Worm (Caenorhabditis elegans) whole organism, young adult: ENCODE measurements around the gene T01B4.3.

Experiments
- B0035.1 ChIP-seq: sonication (generic microtip); optimal IDR thresholded peaks from 2 replicates; lab custom pipeline; 2016; ENCODE audit warnings: missing genetic modification characterization, mild to moderate bottlenecking, missing compliant biosample characterization, missing genotype, missing genetic modification reagents
- B0261.1 ChIP-seq: sonication (generic microtip); optimal IDR thresholded peaks from 2 replicates; lab custom pipeline; 2016; ENCODE audit warnings: mild to moderate bottlenecking, missing genetic modification characterization, moderate library complexity, missing compliant biosample characterization
- C17E4.6 ChIP-seq: fragments of 200-800 bp; sonication (Bioruptor generic); IDR thresholded peaks from 2 replicates; pipeline ENCODE4 v1.3.6; 2022; ENCODE audit warnings: missing genetic modification reagents, missing genetic modification characterization, missing compliant biosample characterization
- F57C9.4 ChIP-seq: sonication (generic microtip); optimal IDR thresholded peaks from 2 replicates; lab custom pipeline; 2017; ENCODE audit warnings: mild to moderate bottlenecking, missing genetic modification characterization, missing compliant biosample characterization
- T07F8.4 ChIP-seq: sonication (generic microtip); optimal IDR thresholded peaks from 2 replicates; lab custom pipeline; 2016; ENCODE audit warnings: mild to moderate bottlenecking, missing genetic modification characterization, moderate library complexity, missing compliant biosample characterization
- Y53G8AR.9 ChIP-seq: fragments of 200-800 bp; sonication (Bioruptor generic); conservative IDR thresholded peaks from 2 replicates; pipeline ENCODE4 v1.3.6; 2022; ENCODE audit warnings: missing genetic modification reagents, missing genetic modification characterization, missing compliant biosample characterization
- Y67H2A.10 ChIP-seq: fragments of 200-800 bp; sonication (Bioruptor generic); conservative IDR thresholded peaks from 2 replicates; pipeline ENCODE4 v1.3.6; 2022; ENCODE audit warnings: missing genetic modification reagents, missing genetic modification characterization, missing compliant biosample characterization
- Y79H2A.3 ChIP-seq: fragments of 200-800 bp; sonication (Bioruptor generic); conservative IDR thresholded peaks from 2 replicates; pipeline ENCODE4 v1.3.6; 2022; ENCODE audit warnings: missing genetic modification reagents, missing genetic modification characterization, missing compliant biosample characterization
- akir-1 ChIP-seq: fragments of 200-800 bp; sonication (Bioruptor generic); optimal IDR thresholded peaks from 2 replicates; lab custom pipeline; 2018; ENCODE audit warnings: mild to moderate bottlenecking, missing genetic modification characterization, moderate library complexity, missing compliant biosample characterization
- aptf-3 ChIP-seq: fragments of 200-800 bp; sonication (Bioruptor generic); IDR thresholded peaks from 2 replicates; pipeline ENCODE4 v1.3.6; 2022; ENCODE audit warnings: missing genetic modification characterization, missing compliant biosample characterization
- atf-7 ChIP-seq: sonication (generic microtip); optimal IDR thresholded peaks from 2 replicates; lab custom pipeline; 2017; ENCODE audit warnings: mild to moderate bottlenecking, missing genetic modification characterization, missing compliant biosample characterization
- attf-3 ChIP-seq: fragments of 200-800 bp; sonication (Bioruptor generic); conservative IDR thresholded peaks from 2 replicates; pipeline ENCODE4 v1.3.6; 2022; ENCODE audit warnings: missing genetic modification reagents, missing genetic modification characterization, missing compliant biosample characterization
- attf-6 ChIP-seq: fragments of 200-800 bp; sonication (Bioruptor generic); IDR thresholded peaks from 2 replicates; pipeline ENCODE4 v1.3.6; 2022; ENCODE audit warnings: missing genetic modification reagents, missing genetic modification characterization, missing compliant biosample characterization
- bed-1 ChIP-seq: fragments of 200-800 bp; sonication (Bioruptor generic); IDR thresholded peaks from 2 replicates; pipeline ENCODE4 v1.3.6; 2022; ENCODE audit warnings: missing genetic modification reagents, missing genetic modification characterization, missing compliant biosample characterization
- bed-2 ChIP-seq: fragments of 200-800 bp; sonication (Bioruptor generic); IDR thresholded peaks from 2 replicates; pipeline ENCODE4 v1.3.6; 2022; ENCODE audit warnings: missing genetic modification reagents, missing genetic modification characterization, missing compliant biosample characterization
- ccch-3 ChIP-seq: fragments of 200-800 bp; sonication (Bioruptor generic); optimal IDR thresholded peaks from 2 replicates; lab custom pipeline; 2018; ENCODE audit warnings: mild to moderate bottlenecking, missing genetic modification characterization, missing compliant biosample characterization
- ceh-100 ChIP-seq: fragments of 200-800 bp; sonication (Bioruptor generic); IDR thresholded peaks from 2 replicates; pipeline ENCODE4 v1.3.6; 2022; ENCODE audit warnings: missing genetic modification reagents, missing genetic modification characterization, missing compliant biosample characterization
- ceh-27 ChIP-seq: fragments of 200-800 bp; sonication (Bioruptor generic); optimal IDR thresholded peaks from 2 replicates; lab custom pipeline; 2018; ENCODE audit warnings: mild to moderate bottlenecking, missing genetic modification characterization, moderate library complexity, missing compliant biosample characterization
- chd-7 ChIP-seq: sonication (generic microtip); optimal IDR thresholded peaks from 2 replicates; lab custom pipeline; 2016; ENCODE audit warnings: mild to moderate bottlenecking, missing genetic modification characterization, moderate library complexity, missing compliant biosample characterization
- efl-1 ChIP-seq: fragments of 150-350 bp; optimal IDR thresholded peaks from 2 replicates; lab custom pipeline; 2014; ENCODE audit warnings: missing biosample characterization, missing genetic modification reagents, missing genetic modification characterization
- egl-18 ChIP-seq: fragments of 200-800 bp; sonication (Bioruptor generic); IDR thresholded peaks from 2 replicates; pipeline ENCODE4 v1.3.6; 2022; ENCODE audit warnings: missing genetic modification reagents, missing genetic modification characterization, missing compliant biosample characterization
- fkh-3 ChIP-seq: sonication (generic microtip); optimal IDR thresholded peaks from 2 replicates; lab custom pipeline; 2016; ENCODE audit warnings: mild to moderate bottlenecking, missing genetic modification characterization, missing compliant biosample characterization
- him-1 ChIP-seq: sonication (generic microtip); optimal IDR thresholded peaks from 2 replicates; lab custom pipeline; 2016; ENCODE audit warnings: missing genotype, missing genetic modification reagents, missing genetic modification characterization, missing compliant biosample characterization
- hrde-1 ChIP-seq: sonication (generic microtip); optimal IDR thresholded peaks from 2 replicates; lab custom pipeline; 2016; ENCODE audit warnings: missing genetic modification characterization, mild to moderate bottlenecking, missing compliant biosample characterization, moderate library complexity, missing genotype, missing genetic modification reagents, borderline replicate concordance
- let-607 ChIP-seq, 2 experiments: fragments of 200-800 bp in 1 of 2; sonication (Bioruptor generic) in 1 of 2; sonication (generic microtip) in 1 of 2; optimal IDR thresholded peaks; 2 replicates each; lab custom pipeline; 2016 to 2018; ENCODE audit warnings: mild to moderate bottlenecking in 2 of 2, missing compliant biosample characterization in 2 of 2, missing genetic modification characterization in 2 of 2, moderate library complexity in 2 of 2, missing genotype in 1 of 2
- lin-26 ChIP-seq: fragments of 200-800 bp; sonication (Bioruptor generic); IDR thresholded peaks from 2 replicates; pipeline ENCODE4 v1.3.6; 2022; ENCODE audit warnings: missing genetic modification reagents, missing genetic modification characterization, missing compliant biosample characterization
- lin-35 ChIP-seq, 3 experiments: fragments of 150-350 bp in 2 of 3; sonication (generic microtip) in 1 of 3; optimal IDR thresholded peaks; 2 replicates each; lab custom pipeline; 2014 to 2018; ENCODE audit warnings: missing biosample characterization in 3 of 3, missing genetic modification characterization in 3 of 3, missing genetic modification reagents in 3 of 3
- lin-54 ChIP-seq: fragments of 200-800 bp; sonication (Bioruptor generic); optimal IDR thresholded peaks from 2 replicates; lab custom pipeline; 2018; ENCODE audit warnings: mild to moderate bottlenecking, missing genetic modification characterization, missing compliant biosample characterization
- madf-3 ChIP-seq: fragments of 200-800 bp; sonication (Bioruptor generic); IDR thresholded peaks from 2 replicates; pipeline ENCODE4 v1.3.6; 2022; ENCODE audit warnings: missing genetic modification reagents, missing genetic modification characterization, missing compliant biosample characterization
- madf-6 ChIP-seq: fragments of 200-800 bp; sonication (Bioruptor generic); IDR thresholded peaks from 2 replicates; pipeline ENCODE4 v1.3.6; 2022; ENCODE audit warnings: missing genetic modification reagents, missing genetic modification characterization, missing compliant biosample characterization
- mel-28 ChIP-seq: sonication (generic microtip); optimal IDR thresholded peaks from 2 replicates; lab custom pipeline; 2016; ENCODE audit warnings: borderline replicate concordance, mild to moderate bottlenecking, missing genetic modification characterization, missing compliant biosample characterization
- nfyb-1 ChIP-seq: fragments of 200-800 bp; sonication (Bioruptor generic); IDR thresholded peaks from 2 replicates; pipeline ENCODE4 v1.3.6; 2022; ENCODE audit warnings: missing genetic modification reagents, missing genetic modification characterization, missing compliant biosample characterization
- nhr-120 ChIP-seq: fragments of 200-800 bp; sonication (Bioruptor generic); IDR thresholded peaks from 2 replicates; pipeline ENCODE4 v1.3.6; 2022; ENCODE audit warnings: missing genetic modification characterization, missing compliant biosample characterization
- nhr-179 ChIP-seq: sonication (generic microtip); optimal IDR thresholded peaks from 2 replicates; lab custom pipeline; 2016; ENCODE audit warnings: mild to moderate bottlenecking, missing genetic modification characterization, missing compliant biosample characterization
- nhr-80 ChIP-seq: sonication (generic microtip); optimal IDR thresholded peaks from 2 replicates; lab custom pipeline; 2016; ENCODE audit warnings: missing genetic modification characterization, missing compliant biosample characterization
- rec-8 ChIP-seq, 2 experiments: sonication (generic microtip); optimal IDR thresholded peaks; 2 replicates each; lab custom pipeline; 2016; ENCODE audit warnings: mild to moderate bottlenecking in 2 of 2, missing genetic modification characterization in 2 of 2, missing genetic modification reagents in 2 of 2, missing genotype in 2 of 2, missing biosample characterization in 1 of 2, missing compliant biosample characterization in 1 of 2, moderate library complexity in 1 of 2
- repo-1 ChIP-seq: sonication (generic microtip); optimal IDR thresholded peaks from 2 replicates; lab custom pipeline; 2017; ENCODE audit warnings: mild to moderate bottlenecking, missing genetic modification characterization, missing compliant biosample characterization
- sdz-38 ChIP-seq: sonication (generic microtip); optimal IDR thresholded peaks from 2 replicates; lab custom pipeline; 2016; ENCODE audit warnings: missing genotype, missing genetic modification characterization, missing compliant biosample characterization
- snpc-1.1 ChIP-seq: sonication (generic microtip); optimal IDR thresholded peaks from 2 replicates; lab custom pipeline; 2017; ENCODE audit warnings: missing genetic modification characterization, mild to moderate bottlenecking, missing compliant biosample characterization, antibody characterized with exemption, moderate library complexity, missing genotype, missing genetic modification reagents; ENCODE audit not compliant: insufficient read depth
- snpc-1.3 ChIP-seq: sonication (generic microtip); optimal IDR thresholded peaks from 2 replicates; lab custom pipeline; 2017; ENCODE audit warnings: missing genetic modification characterization, mild to moderate bottlenecking, missing compliant biosample characterization, antibody characterized with exemption, moderate library complexity, missing genotype, missing genetic modification reagents; ENCODE audit not compliant: insufficient read depth
- snpc-3.4 ChIP-seq: sonication (generic microtip); optimal IDR thresholded peaks from 2 replicates; lab custom pipeline; 2017; ENCODE audit warnings: missing genetic modification characterization, mild to moderate bottlenecking, missing compliant biosample characterization, antibody characterized with exemption, moderate library complexity, missing genotype, missing genetic modification reagents
- somi-1 ChIP-seq: fragments of 200-800 bp; sonication (Bioruptor generic); optimal IDR thresholded peaks from 2 replicates; lab custom pipeline; 2018; ENCODE audit warnings: mild to moderate bottlenecking, missing genetic modification characterization, missing compliant biosample characterization
- sptf-2 ChIP-seq: fragments of 200-800 bp; sonication (Bioruptor generic); optimal IDR thresholded peaks from 2 replicates; lab custom pipeline; 2018; ENCODE audit warnings: mild to moderate bottlenecking, missing genetic modification characterization, missing compliant biosample characterization
- tbx-9 ChIP-seq: sonication (generic microtip); optimal IDR thresholded peaks from 2 replicates; lab custom pipeline; 2016; ENCODE audit warnings: borderline replicate concordance, missing genetic modification characterization, inconsistent platforms, missing compliant biosample characterization
- unc-130 ChIP-seq: sonication (generic microtip); optimal IDR thresholded peaks from 2 replicates; lab custom pipeline; 2016; ENCODE audit warnings: missing genetic modification reagents, missing genetic modification characterization, missing compliant biosample characterization
- unc-62 ChIP-seq: fragments of 150-350 bp; optimal IDR thresholded peaks from 2 replicates; lab custom pipeline; 2014; ENCODE audit warnings: missing biosample characterization, missing genetic modification reagents, missing genetic modification characterization
- xnd-1 ChIP-seq: sonication (generic microtip); optimal IDR thresholded peaks from 2 replicates; lab custom pipeline; 2016; ENCODE audit warnings: missing genotype, missing genetic modification reagents, missing genetic modification characterization, missing compliant biosample characterization
- zim-3 ChIP-seq: sonication (generic microtip); optimal IDR thresholded peaks from 2 replicates; lab custom pipeline; 2017; ENCODE audit warnings: mild to moderate bottlenecking, missing genetic modification characterization, moderate library complexity, missing compliant biosample characterization

The T01B4.3 gene

DNA sequence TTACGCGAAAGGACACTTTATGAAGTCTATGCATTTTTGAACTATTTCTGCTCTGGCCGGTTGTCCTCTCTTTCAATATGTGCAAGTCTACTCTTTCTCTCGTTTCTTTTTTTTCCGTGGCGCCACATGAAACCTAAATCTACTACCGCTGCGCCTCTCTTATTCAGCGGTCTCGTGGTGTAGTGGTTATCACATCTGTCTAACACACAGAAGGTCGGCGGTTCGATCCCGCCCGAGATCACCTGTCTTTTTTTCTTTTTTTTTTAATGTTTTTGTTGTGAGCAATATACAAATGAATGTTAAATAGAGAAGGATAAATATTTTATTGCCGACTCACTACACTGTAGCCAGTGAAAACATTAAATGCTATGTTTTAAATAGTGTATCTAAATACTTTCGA, 19.4 kb downstream of the T01B4.3 start (continued):
- TF ChIP-seq T07F8.4 (no peak), Y67H2A.10 (GFP tag; lab: Robert Waterston, UW) (no peak), snpc-3.4 (tag; lab: Kevin White, UChicago) (peak; percentile 50), akir-1 (GFP tag; lab: Kevin White, UChicago) (no peak), aptf-3 (GFP tag; lab: Robert Waterston, UW) (no peak), xnd-1 (no peak), him-1 (tag; lab: Kevin White, UChicago) (peak; percentile 63), tbx-9 (tag; lab: Kevin White, UChicago) (no peak), unc-62 (no peak), ccch-3 (GFP tag; lab: Kevin White, UChicago) (no peak), let-607 (tag; optimal IDR thresholded peaks at IDR 0.05; lab: Kevin White, UChicago) (peak in 1 of 2 experiments; percentile 41), bed-2 (GFP tag; lab: Robert Waterston, UW) (no peak), sdz-38 (no peak), nhr-179 (tag; lab: Kevin White, UChicago) (no peak), attf-3 (GFP tag; lab: Robert Waterston, UW) (peak; percentile 30; the same call in 1 of the 2 replicates), attf-6 (GFP tag; lab: Robert Waterston, UW) (no peak), egl-18 (GFP tag; lab: Robert Waterston, UW) (no peak), bed-1 (GFP tag; lab: Robert Waterston, UW) (no peak), nhr-120 (GFP tag; lab: Robert Waterston, UW) (no peak), zim-3 (tag; lab: Kevin White, UChicago) (peak; percentile 71), ceh-27 (GFP tag; lab: Kevin White, UChicago) (peak; percentile 33), unc-130 (GFP tag; lab: Kevin White, UChicago) (no peak), Y53G8AR.9 (0 out of 2 replicates have a peak, but pooled peaks have one; percentile 33), snpc-1.1 (peak; percentile 72), lin-35 (GFP tag; optimal IDR thresholded peaks at IDR 0.05; lab: Kevin White, UChicago) (peak in 1 of 3 experiments; percentile 32), madf-3 (GFP tag; lab: Robert Waterston, UW) (no peak), rec-8 (tag; optimal IDR thresholded peaks at IDR 0.05; lab: Kevin White, UChicago) (peak; percentile 79 to 86), mel-28 (tag; lab: Kevin White, UChicago) (no peak), efl-1 (GFP tag; lab: Kevin White, UChicago) (no peak), C17E4.6 (GFP tag; lab: Robert Waterston, UW) (no peak), ceh-100 (GFP tag; lab: Robert Waterston, UW) (no peak), B0261.1 (tag; lab: Kevin White, UChicago) (peak; percentile 88), F57C9.4 (no peak), fkh-3 (tag; lab: Kevin White, UChicago) (no peak), lin-26 (GFP tag; lab: Robert Waterston, UW) (peak; percentile 95), repo-1 (peak; percentile 25), madf-6 (GFP tag; lab: Robert Waterston, UW) (no peak; the same call in 1 of the 2 replicates), somi-1 (GFP tag; lab: Kevin White, UChicago) (peak; percentile 13), atf-7 (tag; lab: Kevin White, UChicago) (peak; percentile 25), B0035.1 (tag; lab: Kevin White, UChicago) (peak; percentile 4), Y79H2A.3 (GFP tag; lab: Robert Waterston, UW) (peak; percentile 58; the same call in 1 of the 2 replicates), lin-54 (GFP tag; lab: Kevin White, UChicago) (peak; percentile 25), sptf-2 (GFP tag; lab: Kevin White, UChicago) (no peak), chd-7 (tag; lab: Kevin White, UChicago) (no peak), nfyb-1 (GFP tag; lab: Robert Waterston, UW) (peak; percentile 79), snpc-1.3 (tag; lab: Kevin White, UChicago) (peak; percentile 59), hrde-1 (tag; lab: Kevin White, UChicago) (no peak), nhr-80 (peak; percentile 7)
